Fruit fly (Drosophila melanogaster) whole organism, embryonic: ENCODE data around the gene ph-p.

ENCODE experiments used
- Aef1 ChIP-seq: fragments of 200-800 bp; sonication (Bioruptor generic); IDR thresholded peaks from 3 replicates; pipeline ENCODE4 v1.3.6; 2022; ENCODE audit warnings: missing biosample characterization, missing genetic modification characterization
- CG13287 ChIP-seq: fragments of 200-800 bp; sonication (Bioruptor generic); IDR thresholded peaks from 2 replicates; pipeline ENCODE4 v1.3.6; 2022; ENCODE audit warnings: missing biosample characterization, missing genetic modification characterization; ENCODE audit not compliant: partially characterized antibody
- CG13424 ChIP-seq: fragments of 200-800 bp; sonication (Bioruptor generic); optimal IDR thresholded peaks from 2 replicates; lab custom pipeline; 2019; ENCODE audit warnings: missing biosample characterization, mild to moderate bottlenecking, missing genetic modification characterization, moderate library complexity
- CG1792 ChIP-seq: fragments of 200-800 bp; sonication (Bioruptor generic); optimal IDR thresholded peaks from 2 replicates; lab custom pipeline; 2016; ENCODE audit warnings: missing biosample characterization, missing genetic modification characterization
- CG31388 ChIP-seq: fragments of 200-800 bp; sonication (Bioruptor generic); optimal IDR thresholded peaks from 2 replicates; lab custom pipeline; 2016; ENCODE audit warnings: missing biosample characterization, missing genetic modification characterization
- CG33557 ChIP-seq: fragments of 200-800 bp; sonication (Bioruptor generic); optimal IDR thresholded peaks from 2 replicates; lab custom pipeline; 2019; ENCODE audit warnings: missing biosample characterization, mild to moderate bottlenecking, missing genetic modification characterization, moderate library complexity
- CG3847 ChIP-seq: fragments of 200-800 bp; sonication (Bioruptor generic); IDR thresholded peaks from 2 replicates; pipeline ENCODE4 v1.3.6; 2022; ENCODE audit warnings: missing biosample characterization, missing genetic modification characterization
- CG4328 ChIP-seq: fragments of 200-800 bp; sonication (Bioruptor generic); optimal IDR thresholded peaks from 3 replicates; lab custom pipeline; 2017; ENCODE audit warnings: missing biosample characterization, missing genetic modification reagents, missing genetic modification characterization
- CG43689 ChIP-seq: fragments of 200-800 bp; sonication (Bioruptor generic); IDR thresholded peaks from 2 replicates; pipeline ENCODE4 v1.3.6; 2022; ENCODE audit warnings: missing biosample characterization, missing genetic modification characterization
- CG4424 ChIP-seq: fragments of 200-800 bp; sonication (Bioruptor generic); optimal IDR thresholded peaks from 3 replicates; lab custom pipeline; 2016; ENCODE audit warnings: missing biosample characterization, missing genetic modification characterization
- CG6765 ChIP-seq: fragments of 200-800 bp; sonication (Bioruptor generic); optimal IDR thresholded peaks from 3 replicates; lab custom pipeline; 2017; ENCODE audit warnings: missing biosample characterization, mild to moderate bottlenecking, missing genetic modification characterization
- CG8765 ChIP-seq: fragments of 200-800 bp; sonication (Bioruptor generic); IDR thresholded peaks from 2 replicates; pipeline ENCODE4 v1.3.6; 2022; ENCODE audit warnings: missing biosample characterization, missing genetic modification characterization
- Camta ChIP-seq: fragments of 200-800 bp; sonication (Bioruptor generic); optimal IDR thresholded peaks from 2 replicates; lab custom pipeline; 2016; ENCODE audit warnings: missing biosample characterization, missing genetic modification characterization
- Doc2 ChIP-seq: fragments of 200-800 bp; sonication (Bioruptor generic); IDR thresholded peaks from 2 replicates; pipeline ENCODE4 v1.3.6; 2022; ENCODE audit warnings: missing biosample characterization, missing genetic modification characterization
- E2f1 ChIP-seq: fragments of 200-800 bp; sonication (Bioruptor generic); IDR thresholded peaks from 2 replicates; pipeline ENCODE4 v1.3.6; 2022; ENCODE audit warnings: missing biosample characterization, missing genetic modification characterization
- Ets65A ChIP-seq: fragments of 200-800 bp; sonication (Bioruptor generic); peaks from one replicate; lab custom pipeline; 2016; ENCODE audit warnings: missing biosample characterization, missing genetic modification characterization
- Fer2 ChIP-seq: fragments of 200-800 bp; sonication (Bioruptor generic); optimal IDR thresholded peaks from 2 replicates; lab custom pipeline; 2018; ENCODE audit warnings: missing biosample characterization, mild to moderate bottlenecking, missing genetic modification characterization, moderate library complexity
- GATAe ChIP-seq: fragments of 200-800 bp; sonication (Bioruptor generic); conservative IDR thresholded peaks from 2 replicates; pipeline ENCODE4 v1.3.6; 2022; ENCODE audit warnings: missing biosample characterization, missing genetic modification characterization
- Gug ChIP-seq: fragments of 200-800 bp; sonication (Bioruptor generic); IDR thresholded peaks from 4 replicates; pipeline ENCODE4 v1.3.6; 2022; ENCODE audit warnings: missing biosample characterization, missing genetic modification characterization
- HLH3B ChIP-seq: fragments of 200-800 bp; sonication (Bioruptor generic); IDR thresholded peaks from 2 replicates; pipeline ENCODE4 v1.3.6; 2022; ENCODE audit warnings: missing biosample characterization, missing genetic modification characterization
- Hmr ChIP-seq: fragments of 200-800 bp; sonication (Bioruptor generic); optimal IDR thresholded peaks from 3 replicates; lab custom pipeline; 2017; ENCODE audit warnings: mild to moderate bottlenecking, missing biosample characterization, missing genetic modification reagents, missing genetic modification characterization
- Hr51 ChIP-seq, 2 experiments: fragments of 200-800 bp; sonication (Bioruptor generic); optimal IDR thresholded peaks; 2 replicates in 1 of 2; 3 replicates in 1 of 2; lab custom pipeline; 2016 to 2018; ENCODE audit warnings: missing biosample characterization in 2 of 2, missing genetic modification characterization in 2 of 2, mild to moderate bottlenecking in 1 of 2, moderate library complexity in 1 of 2
- Lhr ChIP-seq: fragments of 200-800 bp; sonication (Bioruptor generic); optimal IDR thresholded peaks from 3 replicates; lab custom pipeline; 2017; ENCODE audit warnings: mild to moderate bottlenecking, missing biosample characterization, missing genetic modification reagents, missing genetic modification characterization
- NC2α ChIP-seq: fragments of 200-800 bp; sonication (Bioruptor generic); optimal IDR thresholded peaks from 2 replicates; lab custom pipeline; 2016; ENCODE audit warnings: missing biosample characterization, missing genetic modification characterization
- Oli ChIP-seq: fragments of 200-800 bp; sonication (Bioruptor generic); optimal IDR thresholded peaks from 2 replicates; lab custom pipeline; 2018; ENCODE audit warnings: missing biosample characterization, mild to moderate bottlenecking, missing genetic modification characterization, moderate library complexity
- Opbp ChIP-seq: fragments of 200-800 bp; sonication (Bioruptor generic); IDR thresholded peaks from 3 replicates; pipeline ENCODE4 v1.3.6; 2022; ENCODE audit warnings: missing biosample characterization, missing genetic modification characterization; ENCODE audit not compliant: partially characterized antibody
- Side ChIP-seq: fragments of 200-800 bp; sonication (Bioruptor generic); optimal IDR thresholded peaks from 2 replicates; lab custom pipeline; 2016; ENCODE audit warnings: missing biosample characterization, missing genetic modification characterization
- YL-1 ChIP-seq: fragments of 200-800 bp; sonication (Bioruptor generic); optimal IDR thresholded peaks from 3 replicates; lab custom pipeline; 2017; ENCODE audit warnings: missing biosample characterization, mild to moderate bottlenecking, missing genetic modification characterization
- ap ChIP-seq: fragments of 200-800 bp; sonication (Bioruptor generic); IDR thresholded peaks from 2 replicates; pipeline ENCODE4 v1.3.6; 2022; ENCODE audit warnings: missing biosample characterization, missing genetic modification characterization
- bab2 ChIP-seq: fragments of 200-800 bp; sonication (Bioruptor generic); optimal IDR thresholded peaks from 2 replicates; lab custom pipeline; 2016; ENCODE audit warnings: missing biosample characterization, missing genetic modification characterization
- bbx ChIP-seq: fragments of 200-800 bp; sonication (Bioruptor generic); IDR thresholded peaks from 2 replicates; pipeline ENCODE4 v1.3.6; 2022; ENCODE audit warnings: missing biosample characterization, missing genetic modification characterization; ENCODE audit not compliant: partially characterized antibody
- br ChIP-seq: fragments of >200 bp; optimal IDR thresholded peaks from 2 replicates; lab custom pipeline; 2017
- bsh ChIP-seq, 2 experiments: fragments of 200-800 bp; sonication (Bioruptor generic); optimal IDR thresholded peaks; 2 replicates each; lab custom pipeline; 2017 to 2018; ENCODE audit warnings: mild to moderate bottlenecking in 2 of 2, missing biosample characterization in 2 of 2, missing genetic modification characterization in 2 of 2, moderate library complexity in 1 of 2
- caup ChIP-seq: fragments of 200-800 bp; sonication (Bioruptor generic); optimal IDR thresholded peaks from 3 replicates; lab custom pipeline; 2017; ENCODE audit warnings: missing biosample characterization, mild to moderate bottlenecking, missing genetic modification characterization, moderate library complexity; ENCODE audit not compliant: severe bottlenecking
- chn ChIP-seq: fragments of 200-800 bp; sonication (Bioruptor generic); optimal IDR thresholded peaks from 2 replicates; lab custom pipeline; 2016; ENCODE audit warnings: missing biosample characterization, missing genetic modification characterization
- crol ChIP-seq: fragments of 200-800 bp; sonication (Bioruptor generic); IDR thresholded peaks from 2 replicates; pipeline ENCODE4 v1.3.6; 2022; ENCODE audit warnings: missing biosample characterization, missing genetic modification characterization
- exex ChIP-seq: fragments of 200-800 bp; sonication (Bioruptor generic); optimal IDR thresholded peaks from 4 replicates; lab custom pipeline; 2018; ENCODE audit warnings: missing biosample characterization, mild to moderate bottlenecking, missing genetic modification characterization, moderate library complexity
- ftz-f1 ChIP-seq: fragments of 200-800 bp; sonication (Bioruptor generic); optimal IDR thresholded peaks from 2 replicates; lab custom pipeline; 2016; ENCODE audit warnings: missing biosample characterization, missing genetic modification characterization
- gsb ChIP-seq: fragments of 200-800 bp; sonication (Bioruptor generic); IDR thresholded peaks from 2 replicates; pipeline ENCODE4 v1.3.6; 2022; ENCODE audit warnings: missing biosample characterization, missing genetic modification characterization
- jumu ChIP-seq: fragments of 200-800 bp; sonication (Bioruptor generic); optimal IDR thresholded peaks from 3 replicates; lab custom pipeline; 2016; ENCODE audit warnings: missing biosample characterization, missing genetic modification characterization
- lov ChIP-seq, 2 experiments: fragments of 200-800 bp in 1 of 2; fragments of >200 bp in 1 of 2; sonication (Bioruptor generic) in 1 of 2; IDR thresholded peaks in 1 of 2; optimal IDR thresholded peaks in 1 of 2; 2 replicates in 1 of 2; 3 replicates in 1 of 2; pipeline versions ENCODE4 v1.3.6 to Lab custom; 2017 to 2022; ENCODE audit warnings: missing biosample characterization in 1 of 2, missing genetic modification characterization in 1 of 2
- row ChIP-seq: fragments of 200-800 bp; sonication (Bioruptor generic); IDR thresholded peaks from 3 replicates; pipeline ENCODE4 v1.3.6; 2022; ENCODE audit warnings: missing biosample characterization, missing genetic modification characterization
- slp2 ChIP-seq: fragments of 200-800 bp; sonication (Bioruptor generic); optimal IDR thresholded peaks from 2 replicates; lab custom pipeline; 2016; ENCODE audit warnings: missing biosample characterization, missing genetic modification characterization
- sna ChIP-seq: fragments of 200-800 bp; sonication (Bioruptor generic); IDR thresholded peaks from 2 replicates; pipeline ENCODE4 v1.3.6; 2022; ENCODE audit warnings: missing biosample characterization, missing genetic modification characterization; ENCODE audit not compliant: partially characterized antibody
- tx ChIP-seq: fragments of 200-800 bp; sonication (Bioruptor generic); optimal IDR thresholded peaks from 2 replicates; lab custom pipeline; 2016; ENCODE audit warnings: missing biosample characterization, missing genetic modification characterization
- vvl ChIP-seq: fragments of 200-800 bp; sonication (Bioruptor generic); IDR thresholded peaks from 2 replicates; pipeline ENCODE4 v1.3.6; 2022; ENCODE audit warnings: missing biosample characterization, missing genetic modification characterization
- wdn ChIP-seq: fragments of 200-800 bp; sonication (Bioruptor generic); IDR thresholded peaks from 2 replicates; pipeline ENCODE4 v1.3.6; 2022; ENCODE audit warnings: missing biosample characterization, missing genetic modification characterization
- wek ChIP-seq: fragments of 200-800 bp; sonication (Bioruptor generic); optimal IDR thresholded peaks from 3 replicates; lab custom pipeline; 2018; ENCODE audit warnings: missing biosample characterization, mild to moderate bottlenecking, missing genetic modification characterization, moderate library complexity
- zf30C ChIP-seq: fragments of 200-800 bp; sonication (Bioruptor generic); optimal IDR thresholded peaks from 3 replicates; lab custom pipeline; 2018; ENCODE audit warnings: missing biosample characterization, mild to moderate bottlenecking, missing genetic modification characterization

Gene ph-p

dm6 chrX:2137587-2138341, 407 bp downstream of the ph-p start (continued):
- TF ChIP-seq crol (GFP tag; lab: Robert Waterston, UW) (peak; percentile 82), CG3847 (GFP tag; lab: Robert Waterston, UW) (peak; percentile 99), slp2 (peak; percentile 85), Ets65A (peak; percentile 97), Oli (tag; lab: Kevin White, UChicago) (peak; percentile 99), gsb (peak; percentile 98), chn (GFP tag; lab: Kevin White, UChicago) (peak; percentile 96), CG1792 (peak; percentile 75), br (lab: Kevin White, UChicago) (no peak), bab2 (GFP tag; lab: Kevin White, UChicago) (peak; percentile 79), CG8765 (GFP tag; lab: Robert Waterston, UW) (peak; percentile 98), YL-1 (peak; percentile 96), caup (peak; percentile 99), wek (GFP tag; lab: Kevin White, UChicago) (peak; percentile 93), NC2α (GFP tag; lab: Kevin White, UChicago) (peak; percentile 87), CG33557 (GFP tag; lab: Kevin White, UChicago) (peak; percentile 99), CG31388 (GFP tag; lab: Kevin White, UChicago) (peak; percentile 97), GATAe (peak; percentile 97), Fer2 (peak; percentile 99), zf30C (peak; percentile 48), wdn (GFP tag; lab: Robert Waterston, UW) (peak; percentile 98), Aef1 (GFP tag; lab: Robert Waterston, UW) (peak; percentile 98), Doc2 (GFP tag; lab: Robert Waterston, UW) (peak; percentile 95), HLH3B (peak; percentile 99), bbx (GFP tag; lab: Robert Waterston, UW) (peak; percentile 49), sna (GFP tag; lab: Robert Waterston, UW) (peak; percentile 59), lov (optimal IDR thresholded peaks at IDR 0.05; lab: Kevin White, UChicago) (no peak), lov (GFP tag; IDR thresholded peaks at IDR 0.05; lab: Robert Waterston, UW) (peak; percentile 96), tx (GFP tag; lab: Kevin White, UChicago) (peak; percentile 90), CG43689 (GFP tag; lab: Robert Waterston, UW) (peak; percentile 96), E2f1 (GFP tag; lab: Robert Waterston, UW) (peak; percentile 98), Opbp (peak; percentile 56; the same call in 1 of the 3 replicates), Lhr (GFP tag; lab: Kevin White, UChicago) (peak; percentile 96), ftz-f1 (GFP tag; lab: Kevin White, UChicago) (peak; percentile 32), Hmr (GFP tag; lab: Kevin White, UChicago) (peak; percentile 99), Gug (GFP tag; lab: Robert Waterston, UW) (peak; percentile 97), exex (tag; lab: Kevin White, UChicago) (peak; percentile 93), bsh (GFP tag; optimal IDR thresholded peaks at IDR 0.05; lab: Kevin White, UChicago) (peak; percentile 93 to 100), Camta (peak; percentile 96), CG4424 (GFP tag; lab: Kevin White, UChicago) (peak; percentile 99), CG6765 (peak; percentile 99), vvl (GFP tag; lab: Robert Waterston, UW) (peak; percentile 99), Side (GFP tag; lab: Kevin White, UChicago) (peak; percentile 92), CG4328 (GFP tag; lab: Kevin White, UChicago) (peak; percentile 99), Hr51 (GFP tag; optimal IDR thresholded peaks at IDR 0.05; lab: Kevin White, UChicago) (peak; percentile 95 to 100), ap (GFP tag; lab: Robert Waterston, UW) (peak; percentile 98), row (GFP tag; lab: Robert Waterston, UW) (peak; percentile 99), CG13287 (GFP tag; lab: Robert Waterston, UW) (peak; percentile 70), jumu (GFP tag; lab: Kevin White, UChicago) (peak; percentile 92), CG13424 (tag; lab: Kevin White, UChicago) (peak; percentile 100)
